Fruit fly (Drosophila melanogaster) whole organism, embryonic: ENCODE data around the gene Pex5.

Experiments
- ATbp ChIP-seq: fragments of 200-800 bp; sonication (Bioruptor generic); optimal IDR thresholded peaks from 2 replicates; lab custom pipeline; 2017; ENCODE audit warnings: missing biosample characterization, mild to moderate bottlenecking, missing genetic modification characterization, missing genetic modification reagents
- Aef1 ChIP-seq: fragments of 200-800 bp; sonication (Bioruptor generic); IDR thresholded peaks from 3 replicates; pipeline ENCODE4 v1.3.6; 2022; ENCODE audit warnings: missing biosample characterization, missing genetic modification characterization
- Atf6 ChIP-seq: fragments of 200-800 bp; sonication (Bioruptor generic); IDR thresholded peaks from 2 replicates; pipeline ENCODE4 v1.3.6; 2022; ENCODE audit warnings: missing biosample characterization, missing genetic modification characterization
- BtbVII ChIP-seq: fragments of 200-800 bp; sonication (Bioruptor generic); optimal IDR thresholded peaks from 3 replicates; lab custom pipeline; 2017; ENCODE audit warnings: missing biosample characterization, mild to moderate bottlenecking, missing genetic modification characterization
- C15 ChIP-seq: fragments of 200-800 bp; sonication (Bioruptor generic); IDR thresholded peaks from 3 replicates; pipeline ENCODE4 v1.3.6; 2022; ENCODE audit warnings: missing biosample characterization, missing genetic modification characterization
- CG1647 ChIP-seq: fragments of 200-800 bp; sonication (Bioruptor generic); optimal IDR thresholded peaks from 3 replicates; lab custom pipeline; 2016; ENCODE audit warnings: missing biosample characterization, missing genetic modification characterization
- CG17802 ChIP-seq: fragments of 200-800 bp; sonication (Bioruptor generic); optimal IDR thresholded peaks from 2 replicates; lab custom pipeline; 2018; ENCODE audit warnings: missing biosample characterization, mild to moderate bottlenecking, missing genetic modification characterization, moderate library complexity
- CG31388 ChIP-seq: fragments of 200-800 bp; sonication (Bioruptor generic); optimal IDR thresholded peaks from 2 replicates; lab custom pipeline; 2016; ENCODE audit warnings: missing biosample characterization, missing genetic modification characterization
- CG33213 ChIP-seq: fragments of 200-800 bp; sonication (Bioruptor generic); optimal IDR thresholded peaks from 3 replicates; lab custom pipeline; 2016; ENCODE audit warnings: missing biosample characterization, missing genetic modification characterization
- CG4328 ChIP-seq: fragments of 200-800 bp; sonication (Bioruptor generic); optimal IDR thresholded peaks from 3 replicates; lab custom pipeline; 2017; ENCODE audit warnings: missing biosample characterization, missing genetic modification reagents, missing genetic modification characterization
- CG5245 ChIP-seq: fragments of 200-800 bp; sonication (Bioruptor generic); optimal IDR thresholded peaks from 3 replicates; lab custom pipeline; 2016; ENCODE audit warnings: missing biosample characterization, missing genetic modification characterization
- CG5953 ChIP-seq: fragments of 200-800 bp; sonication (Bioruptor generic); IDR thresholded peaks from 2 replicates; pipeline ENCODE4 v1.3.6; 2022; ENCODE audit warnings: missing biosample characterization, missing genetic modification characterization
- CG7556 ChIP-seq: fragments of 200-800 bp; sonication (Bioruptor generic); optimal IDR thresholded peaks from 2 replicates; lab custom pipeline; 2017; ENCODE audit warnings: missing biosample characterization, mild to moderate bottlenecking, missing genetic modification characterization
- CG8924 ChIP-seq: fragments of 200-800 bp; optimal IDR thresholded peaks from 3 replicates; lab custom pipeline; 2019; ENCODE audit warnings: missing biosample characterization, mild to moderate bottlenecking, missing genetic modification characterization, moderate library complexity
- D19B ChIP-seq: fragments of 200-800 bp; sonication (Bioruptor generic); optimal IDR thresholded peaks from 2 replicates; lab custom pipeline; 2017; ENCODE audit warnings: missing biosample characterization, mild to moderate bottlenecking, missing genetic modification characterization
- Doc2 ChIP-seq: fragments of 200-800 bp; sonication (Bioruptor generic); IDR thresholded peaks from 2 replicates; pipeline ENCODE4 v1.3.6; 2022; ENCODE audit warnings: missing biosample characterization, missing genetic modification characterization
- Elba2 ChIP-seq: fragments of 200-800 bp; sonication (Bioruptor generic); optimal IDR thresholded peaks from 3 replicates; lab custom pipeline; 2016; ENCODE audit warnings: missing biosample characterization, missing genetic modification characterization
- GATAe ChIP-seq: fragments of 200-800 bp; sonication (Bioruptor generic); conservative IDR thresholded peaks from 2 replicates; pipeline ENCODE4 v1.3.6; 2022; ENCODE audit warnings: missing biosample characterization, missing genetic modification characterization
- Gug ChIP-seq: fragments of 200-800 bp; sonication (Bioruptor generic); IDR thresholded peaks from 4 replicates; pipeline ENCODE4 v1.3.6; 2022; ENCODE audit warnings: missing biosample characterization, missing genetic modification characterization
- HLH3B ChIP-seq: fragments of 200-800 bp; sonication (Bioruptor generic); IDR thresholded peaks from 2 replicates; pipeline ENCODE4 v1.3.6; 2022; ENCODE audit warnings: missing biosample characterization, missing genetic modification characterization
- Hmr ChIP-seq: fragments of 200-800 bp; sonication (Bioruptor generic); optimal IDR thresholded peaks from 3 replicates; lab custom pipeline; 2017; ENCODE audit warnings: mild to moderate bottlenecking, missing biosample characterization, missing genetic modification reagents, missing genetic modification characterization
- Hr3 ChIP-seq: fragments of 200-800 bp; sonication (Bioruptor generic); optimal IDR thresholded peaks from 3 replicates; lab custom pipeline; 2016; ENCODE audit warnings: missing biosample characterization, missing genetic modification characterization
- Lpt ChIP-seq: fragments of >200 bp; optimal IDR thresholded peaks from 2 replicates; lab custom pipeline; 2018; ENCODE audit warnings: missing biosample characterization, missing genetic modification characterization
- MTF-1 ChIP-seq: fragments of 200-800 bp; sonication (Bioruptor generic); optimal IDR thresholded peaks from 2 replicates; lab custom pipeline; 2018; ENCODE audit warnings: missing biosample characterization, mild to moderate bottlenecking, missing genetic modification characterization, borderline replicate concordance
- Max ChIP-seq: fragments of 200-800 bp; sonication (Bioruptor generic); optimal IDR thresholded peaks from 2 replicates; lab custom pipeline; 2016; ENCODE audit warnings: missing biosample characterization, mild to moderate bottlenecking, missing genetic modification characterization
- Mrtf ChIP-seq: fragments of 200-800 bp; sonication (Bioruptor generic); IDR thresholded peaks from 3 replicates; pipeline ENCODE4 v1.3.6; 2022; ENCODE audit warnings: missing biosample characterization, missing genetic modification characterization
- NFAT ChIP-seq: fragments of 200-800 bp; sonication (Bioruptor generic); IDR thresholded peaks from 2 replicates; pipeline ENCODE4 v1.3.6; 2022; ENCODE audit warnings: missing biosample characterization, missing genetic modification characterization
- Oli ChIP-seq: fragments of 200-800 bp; sonication (Bioruptor generic); optimal IDR thresholded peaks from 2 replicates; lab custom pipeline; 2018; ENCODE audit warnings: missing biosample characterization, mild to moderate bottlenecking, missing genetic modification characterization, moderate library complexity
- Ptx1 ChIP-seq: fragments of 200-800 bp; sonication (Bioruptor generic); IDR thresholded peaks from 2 replicates; pipeline ENCODE4 v1.3.6; 2022; ENCODE audit warnings: missing biosample characterization, missing genetic modification characterization
- Spps ChIP-seq: fragments of 200-800 bp; sonication (Bioruptor generic); optimal IDR thresholded peaks from 2 replicates; lab custom pipeline; 2018; ENCODE audit warnings: missing biosample characterization, mild to moderate bottlenecking, missing genetic modification characterization
- Sry-δ ChIP-seq: fragments of 200-800 bp; sonication (Bioruptor generic); optimal IDR thresholded peaks from 2 replicates; lab custom pipeline; 2016; ENCODE audit warnings: missing biosample characterization, missing genetic modification characterization
- Usf ChIP-seq: fragments of 200-800 bp; sonication (Bioruptor generic); optimal IDR thresholded peaks from 2 replicates; lab custom pipeline; 2017; ENCODE audit warnings: missing genotype, missing biosample characterization, missing genetic modification characterization
- YL-1 ChIP-seq: fragments of 200-800 bp; sonication (Bioruptor generic); optimal IDR thresholded peaks from 3 replicates; lab custom pipeline; 2017; ENCODE audit warnings: missing biosample characterization, mild to moderate bottlenecking, missing genetic modification characterization
- ac ChIP-seq: fragments of 200-800 bp; sonication (Bioruptor generic); optimal IDR thresholded peaks from 3 replicates; lab custom pipeline; 2017; ENCODE audit warnings: missing biosample characterization, mild to moderate bottlenecking, missing genetic modification characterization
- ato ChIP-seq: fragments of 200-800 bp; sonication (Bioruptor generic); IDR thresholded peaks from 2 replicates; pipeline ENCODE4 v1.3.6; 2022; ENCODE audit warnings: missing biosample characterization, missing genetic modification characterization; ENCODE audit not compliant: partially characterized antibody
- en ChIP-seq: fragments of 200-800 bp; sonication (Bioruptor generic); optimal IDR thresholded peaks from 2 replicates; lab custom pipeline; 2016; ENCODE audit warnings: missing biosample characterization, missing genetic modification characterization
- fd96Cb ChIP-seq: fragments of 200-800 bp; sonication (Bioruptor generic); optimal IDR thresholded peaks from 2 replicates; lab custom pipeline; 2018; ENCODE audit warnings: missing biosample characterization, mild to moderate bottlenecking, missing genetic modification characterization, moderate library complexity
- gfzf ChIP-seq: fragments of 200-800 bp; sonication (Bioruptor generic); optimal IDR thresholded peaks from 2 replicates; lab custom pipeline; 2016; ENCODE audit warnings: missing biosample characterization, mild to moderate bottlenecking, missing genetic modification characterization, moderate library complexity
- ham ChIP-seq: fragments of 200-800 bp; sonication (Bioruptor generic); IDR thresholded peaks from 2 replicates; pipeline ENCODE4 v1.3.6; 2022; ENCODE audit warnings: missing biosample characterization, missing genetic modification characterization
- kah ChIP-seq: fragments of 200-800 bp; sonication (Bioruptor generic); optimal IDR thresholded peaks from 2 replicates; lab custom pipeline; 2018; ENCODE audit warnings: missing biosample characterization, mild to moderate bottlenecking, missing genetic modification characterization
- knrl ChIP-seq: fragments of 200-800 bp; sonication (Bioruptor generic); IDR thresholded peaks from 3 replicates; pipeline ENCODE4 v1.3.6; 2022; ENCODE audit warnings: missing biosample characterization, missing genetic modification characterization; ENCODE audit not compliant: partially characterized antibody
- nerfin-2 ChIP-seq: fragments of 200-800 bp; sonication (Bioruptor generic); IDR thresholded peaks from 2 replicates; pipeline ENCODE4 v1.3.6; 2022; ENCODE audit warnings: missing biosample characterization, missing genetic modification characterization; ENCODE audit not compliant: partially characterized antibody
- pb ChIP-seq: fragments of 200-800 bp; sonication (Bioruptor generic); optimal IDR thresholded peaks from 3 replicates; lab custom pipeline; 2016; ENCODE audit warnings: missing biosample characterization, missing genetic modification characterization
- pho ChIP-seq: fragments of 200-800 bp; sonication (Bioruptor generic); optimal IDR thresholded peaks from 2 replicates; lab custom pipeline; 2016; ENCODE audit warnings: missing biosample characterization, missing genetic modification characterization
- pzg ChIP-seq: fragments of 200-800 bp; sonication (Bioruptor generic); optimal IDR thresholded peaks from 3 replicates; lab custom pipeline; 2018; ENCODE audit warnings: missing biosample characterization, mild to moderate bottlenecking, missing genetic modification characterization, moderate library complexity
- sim ChIP-seq: fragments of 200-800 bp; sonication (Bioruptor generic); IDR thresholded peaks from 2 replicates; pipeline ENCODE4 v1.3.6; 2022; ENCODE audit warnings: missing biosample characterization, missing genetic modification characterization
- sisA ChIP-seq: fragments of 200-800 bp; sonication (Bioruptor generic); IDR thresholded peaks from 2 replicates; pipeline ENCODE4 v1.3.6; 2022; ENCODE audit warnings: missing biosample characterization, missing genetic modification characterization
- sna ChIP-seq: fragments of 200-800 bp; sonication (Bioruptor generic); IDR thresholded peaks from 2 replicates; pipeline ENCODE4 v1.3.6; 2022; ENCODE audit warnings: missing biosample characterization, missing genetic modification characterization; ENCODE audit not compliant: partially characterized antibody
- so ChIP-seq: fragments of 200-800 bp; sonication (Bioruptor generic); IDR thresholded peaks from 3 replicates; pipeline ENCODE4 v1.3.6; 2022; ENCODE audit warnings: missing biosample characterization, missing genetic modification characterization
- sob ChIP-seq: fragments of 200-800 bp; sonication (Bioruptor generic); IDR thresholded peaks from 2 replicates; pipeline ENCODE4 v1.3.6; 2022; ENCODE audit warnings: missing biosample characterization, missing genetic modification characterization
- toy ChIP-seq: fragments of 200-800 bp; sonication (Bioruptor generic); IDR thresholded peaks from 2 replicates; pipeline ENCODE4 v1.3.6; 2022; ENCODE audit warnings: missing biosample characterization, missing genetic modification characterization
- wor ChIP-seq: fragments of 200-800 bp; sonication (Bioruptor generic); IDR thresholded peaks from 2 replicates; pipeline ENCODE4 v1.3.6; 2022; ENCODE audit warnings: missing biosample characterization, missing genetic modification characterization
- zfh2 ChIP-seq: fragments of 200-800 bp; sonication (Bioruptor generic); optimal IDR thresholded peaks from 2 replicates; lab custom pipeline; 2016; ENCODE audit warnings: missing biosample characterization, missing genetic modification characterization

The Pex5 gene

dm6 chrX:1824610-1824948 is 44.3 kb downstream of the Pex5 start (continued):
- TF ChIP-seq Hr3 (no peak), CG8924 (tag; lab: Kevin White, UChicago) (no peak), CG5953 (GFP tag; lab: Robert Waterston, UW) (no peak), Doc2 (GFP tag; lab: Robert Waterston, UW) (no peak), sisA (GFP tag; lab: Robert Waterston, UW) (no peak), Ptx1 (GFP tag; lab: Robert Waterston, UW) (peak; percentile 59), sob (GFP tag; lab: Robert Waterston, UW) (peak; percentile 48; the same call in 1 of the 2 replicates), nerfin-2 (GFP tag; lab: Robert Waterston, UW) (no peak), YL-1 (GFP tag; lab: Kevin White, UChicago) (no peak), CG7556 (GFP tag; lab: Kevin White, UChicago) (no peak), ac (GFP tag; lab: Kevin White, UChicago) (no peak), NFAT (no peak), CG5245 (GFP tag; lab: Kevin White, UChicago) (no peak), CG31388 (GFP tag; lab: Kevin White, UChicago) (no peak), HLH3B (GFP tag; lab: Robert Waterston, UW) (peak; percentile 42; the same call in 1 of the 2 replicates), pho (GFP tag; lab: Kevin White, UChicago) (no peak), zfh2 (GFP tag; lab: Kevin White, UChicago) (no peak), CG4328 (GFP tag; lab: Kevin White, UChicago) (no peak), Gug (GFP tag; lab: Robert Waterston, UW) (peak; percentile 12; the same call in 1 of the 4 replicates), Usf (GFP tag; lab: Kevin White, UChicago) (no peak), pzg (no peak), so (GFP tag; lab: Robert Waterston, UW) (no peak), toy (GFP tag; lab: Robert Waterston, UW) (no peak), sna (GFP tag; lab: Robert Waterston, UW) (no peak), Oli (tag; lab: Kevin White, UChicago) (no peak), knrl (no peak), D19B (GFP tag; lab: Kevin White, UChicago) (peak; percentile 89), sim (GFP tag; lab: Robert Waterston, UW) (no peak), GATAe (GFP tag; lab: Robert Waterston, UW) (no peak), ATbp (GFP tag; lab: Kevin White, UChicago) (no peak), BtbVII (GFP tag; lab: Kevin White, UChicago) (no peak), fd96Cb (tag; lab: Kevin White, UChicago) (no peak), Max (GFP tag; lab: Kevin White, UChicago) (no peak), CG33213 (no peak), Lpt (GFP tag; lab: Kevin White, UChicago) (no peak), wor (GFP tag; lab: Robert Waterston, UW) (no peak), pb (GFP tag; lab: Kevin White, UChicago) (no peak), ato (GFP tag; lab: Robert Waterston, UW) (no peak), Atf6 (GFP tag; lab: Robert Waterston, UW) (no peak; the same call in 1 of the 2 replicates), CG1647 (GFP tag; lab: Kevin White, UChicago) (no peak), Hmr (GFP tag; lab: Kevin White, UChicago) (peak; percentile 24), MTF-1 (no peak), en (GFP tag; lab: Kevin White, UChicago) (no peak), CG17802 (tag; lab: Kevin White, UChicago) (no peak), Elba2 (GFP tag; lab: Kevin White, UChicago) (no peak), ham (GFP tag; lab: Robert Waterston, UW) (no peak), Sry-δ (GFP tag; lab: Kevin White, UChicago) (no peak), kah (GFP tag; lab: Kevin White, UChicago) (no peak), gfzf (GFP tag; lab: Kevin White, UChicago) (no peak), C15 (GFP tag; lab: Robert Waterston, UW) (no peak), Aef1 (no peak), Spps (tag; lab: Kevin White, UChicago) (no peak), Mrtf (GFP tag; lab: Robert Waterston, UW) (no peak)
